Worm (Caenorhabditis elegans): Measurements from ENCODE around the gene ergi-2.

DNA sequence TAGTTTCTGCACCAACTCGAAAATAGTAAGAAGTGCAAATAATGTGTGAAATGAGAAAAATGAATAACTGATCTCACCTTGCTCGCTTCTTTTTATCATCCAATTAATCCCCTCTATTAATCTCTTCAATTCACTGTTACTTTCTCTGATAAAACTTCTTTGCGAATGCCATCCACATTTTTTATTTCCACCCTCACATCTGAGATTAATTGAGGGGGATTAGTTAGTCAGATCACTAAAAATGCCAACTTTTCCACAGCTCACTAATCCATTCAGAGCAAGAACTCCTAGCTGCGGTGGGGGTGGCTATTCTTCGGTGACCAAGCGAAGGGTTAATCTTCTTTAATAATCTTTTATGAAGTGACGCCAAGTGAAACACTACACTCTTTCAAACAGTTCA, 27.7 kb upstream of the ergi-2 start, which contains the start of gene dsc-1:
- TF ChIP-seq ceh-36 (tag; optimal IDR thresholded peaks at IDR 0.05) (peak; percentile 75), ama-1 (optimal IDR thresholded peaks at IDR 0.05) (no peak), hmg-4 (GFP tag; optimal IDR thresholded peaks at IDR 0.05) (no peak)

Data from whole organism, early embryonic.